Fruit fly (Drosophila melanogaster) S2 (cell line): Measurements from ENCODE around the gene Krn.

Experiments used
- CG8478 ChIP-seq: fragments of >200 bp; optimal IDR thresholded peaks from 2 replicates; lab custom pipeline; 2018
- CTCF ChIP-seq, 2 experiments: fragments of >200 bp; optimal IDR thresholded peaks; 2 replicates each; lab custom pipeline; 2018

- TF ChIP-seq CTCF (optimal IDR thresholded peaks at IDR 0.05; lab: Kevin White, UChicago) (no peak), CG8478 (lab: Kevin White, UChicago) (no peak)
These were observed 12.1 kb downstream of the Krn start for dm6 chr3L:17642017-17642416.
